Worm (Caenorhabditis elegans): ENCODE data around the gene C07D10.5.

ce11 chrII:7413764-7414163 lies 32.4 kb downstream of the C07D10.5 start:
- TF ChIP-seq ceh-36 (tag; optimal IDR thresholded peaks at IDR 0.05) (no peak), pes-1 (GFP tag; IDR thresholded peaks at IDR 0.05) (no peak), tbx-11 (GFP tag; IDR thresholded peaks at IDR 0.05) (no peak), hmbx-1 (tag; optimal IDR thresholded peaks at IDR 0.05) (no peak), F13C5.2 (tag; optimal IDR thresholded peaks at IDR 0.05) (no peak), ets-7 (tag; optimal IDR thresholded peaks at IDR 0.05) (no peak), aly-1 (tag; optimal IDR thresholded peaks at IDR 0.05) (no peak), tbx-37 (GFP tag; conservative IDR thresholded peaks at IDR 0.05) (no peak)

Data from whole organism, early embryonic.